Worm (Caenorhabditis elegans) whole organism, late embryonic: ENCODE measurements around the gene R11H6.5.

Experiments
- F13H6.1 ChIP-seq: sonication (generic microtip); optimal IDR thresholded peaks from 2 replicates; lab custom pipeline; 2016; ENCODE audit warnings: missing genetic modification characterization, missing compliant biosample characterization
- K02D7.2 ChIP-seq: sonication (generic microtip); optimal IDR thresholded peaks from 2 replicates; lab custom pipeline; 2017; ENCODE audit warnings: mild to moderate bottlenecking, missing genetic modification characterization, missing compliant biosample characterization
- T23F11.4 ChIP-seq: fragments of 200-800 bp; sonication (Bioruptor generic); optimal IDR thresholded peaks from 2 replicates; lab custom pipeline; 2018; ENCODE audit warnings: mild to moderate bottlenecking, missing genetic modification characterization, missing compliant biosample characterization
- Y22D7AL.16 ChIP-seq: sonication (generic microtip); optimal IDR thresholded peaks from 2 replicates; lab custom pipeline; 2016; ENCODE audit warnings: missing genetic modification characterization, missing compliant biosample characterization
- ahr-1 ChIP-seq: sonication (generic microtip); optimal IDR thresholded peaks from 2 replicates; lab custom pipeline; 2016; ENCODE audit warnings: missing genetic modification characterization, missing compliant biosample characterization
- ceh-18 ChIP-seq: sonication (generic microtip); optimal IDR thresholded peaks from 2 replicates; lab custom pipeline; 2016; ENCODE audit warnings: missing genetic modification characterization, missing compliant biosample characterization
- ceh-19 ChIP-seq: fragments of 200-800 bp; sonication (Bioruptor generic); optimal IDR thresholded peaks from 2 replicates; lab custom pipeline; 2018; ENCODE audit warnings: mild to moderate bottlenecking, missing genetic modification characterization, missing compliant biosample characterization
- ceh-24 ChIP-seq: sonication (generic microtip); optimal IDR thresholded peaks from 2 replicates; lab custom pipeline; 2016; ENCODE audit warnings: mild to moderate bottlenecking, missing genetic modification characterization, missing compliant biosample characterization
- ceh-30 ChIP-seq: fragments of 150-350 bp; optimal IDR thresholded peaks from 2 replicates; lab custom pipeline; 2014; ENCODE audit warnings: missing biosample characterization, missing genetic modification characterization
- ceh-34 ChIP-seq: sonication (generic microtip); optimal IDR thresholded peaks from 2 replicates; lab custom pipeline; 2016; ENCODE audit warnings: mild to moderate bottlenecking, missing genetic modification characterization, missing compliant biosample characterization
- ceh-45 ChIP-seq: fragments of 200-800 bp; sonication (Bioruptor generic); IDR thresholded peaks from 2 replicates; pipeline ENCODE4 v1.3.6; 2022; ENCODE audit warnings: missing genetic modification reagents, missing genetic modification characterization, missing compliant biosample characterization
- che-1 ChIP-seq: sonication (generic microtip); optimal IDR thresholded peaks from 2 replicates; lab custom pipeline; 2016; ENCODE audit warnings: mild to moderate bottlenecking, missing genetic modification characterization, missing compliant biosample characterization
- elt-2 ChIP-seq: sonication (generic microtip); optimal IDR thresholded peaks from 2 replicates; lab custom pipeline; 2016; ENCODE audit warnings: missing genetic modification reagents, missing genetic modification characterization, missing compliant biosample characterization
- eyg-1 ChIP-seq: sonication (generic microtip); optimal IDR thresholded peaks from 2 replicates; lab custom pipeline; 2016; ENCODE audit warnings: missing genotype, missing genetic modification characterization, missing compliant biosample characterization
- fax-1 ChIP-seq: sonication (generic microtip); optimal IDR thresholded peaks from 2 replicates; lab custom pipeline; 2016; ENCODE audit warnings: missing genotype, missing genetic modification characterization, missing compliant biosample characterization
- gmeb-2 ChIP-seq: sonication (generic microtip); optimal IDR thresholded peaks from 2 replicates; lab custom pipeline; 2016; ENCODE audit warnings: missing genetic modification characterization, inconsistent platforms, missing compliant biosample characterization
- hlh-13 ChIP-seq: fragments of 200-800 bp; sonication (Bioruptor generic); optimal IDR thresholded peaks from 2 replicates; lab custom pipeline; 2018; ENCODE audit warnings: mild to moderate bottlenecking, missing genetic modification characterization, missing compliant biosample characterization
- hlh-15 ChIP-seq: sonication (generic microtip); optimal IDR thresholded peaks from 2 replicates; lab custom pipeline; 2016; ENCODE audit warnings: missing genetic modification characterization, missing compliant biosample characterization
- hlh-6 ChIP-seq: sonication (generic microtip); optimal IDR thresholded peaks from 2 replicates; lab custom pipeline; 2016; ENCODE audit warnings: missing genotype, missing genetic modification characterization, missing compliant biosample characterization
- hlh-8 ChIP-seq: sonication (generic microtip); optimal IDR thresholded peaks from 2 replicates; lab custom pipeline; 2016; ENCODE audit warnings: missing genotype, missing genetic modification characterization, missing compliant biosample characterization
- lin-11 ChIP-seq: fragments of 200-800 bp; sonication (Bioruptor generic); optimal IDR thresholded peaks from 2 replicates; lab custom pipeline; 2018; ENCODE audit warnings: mild to moderate bottlenecking, missing genetic modification characterization, missing compliant biosample characterization
- madf-2 ChIP-seq: sonication (generic microtip); optimal IDR thresholded peaks from 2 replicates; lab custom pipeline; 2017; ENCODE audit warnings: missing genetic modification characterization, missing compliant biosample characterization
- nfya-1 ChIP-seq: sonication (generic microtip); optimal IDR thresholded peaks from 2 replicates; lab custom pipeline; 2017; ENCODE audit warnings: missing genetic modification characterization, mild to moderate bottlenecking, missing compliant biosample characterization, antibody characterized with exemption, moderate library complexity
- nhr-11 ChIP-seq: fragments of 150-350 bp; optimal IDR thresholded peaks from 2 replicates; lab custom pipeline; 2014; ENCODE audit warnings: missing biosample characterization, missing genetic modification characterization
- pag-3 ChIP-seq: sonication (generic microtip); optimal IDR thresholded peaks from 2 replicates; lab custom pipeline; 2016; ENCODE audit warnings: missing compliant biosample characterization, missing genetic modification characterization, borderline replicate concordance
- pax-1 ChIP-seq: fragments of 150-350 bp; optimal IDR thresholded peaks from 2 replicates; lab custom pipeline; 2014; ENCODE audit warnings: missing biosample characterization, missing genetic modification characterization
- pha-2 ChIP-seq: sonication (generic microtip); optimal IDR thresholded peaks from 2 replicates; lab custom pipeline; 2017; ENCODE audit warnings: mild to moderate bottlenecking, missing genetic modification characterization, missing compliant biosample characterization
- pha-4 ChIP-seq: fragments of 150-350 bp; optimal IDR thresholded peaks from 2 replicates; lab custom pipeline; 2018; ENCODE audit warnings: missing biosample characterization, missing genetic modification reagents, missing genetic modification characterization
- pqm-1 ChIP-seq: sonication (generic microtip); optimal IDR thresholded peaks from 2 replicates; lab custom pipeline; 2016; ENCODE audit warnings: missing genetic modification characterization, missing compliant biosample characterization
- pros-1 ChIP-seq: fragments of 150-350 bp; optimal IDR thresholded peaks from 2 replicates; lab custom pipeline; 2014; ENCODE audit warnings: missing biosample characterization, missing genetic modification reagents, missing genetic modification characterization
- ref-2 ChIP-seq: sonication (generic microtip); optimal IDR thresholded peaks from 2 replicates; lab custom pipeline; 2016; ENCODE audit warnings: missing genetic modification characterization, missing compliant biosample characterization
- rnt-1 ChIP-seq: sonication (generic microtip); optimal IDR thresholded peaks from 2 replicates; lab custom pipeline; 2016; ENCODE audit warnings: missing genetic modification characterization, missing compliant biosample characterization
- tbx-7 ChIP-seq: sonication (generic microtip); optimal IDR thresholded peaks from 2 replicates; lab custom pipeline; 2016; ENCODE audit warnings: missing genotype, missing genetic modification characterization, missing compliant biosample characterization
- unc-42 ChIP-seq: sonication (generic microtip); optimal IDR thresholded peaks from 2 replicates; lab custom pipeline; 2016; ENCODE audit warnings: missing genotype, missing genetic modification characterization, missing compliant biosample characterization
- unc-55 ChIP-seq: sonication (generic microtip); optimal IDR thresholded peaks from 2 replicates; lab custom pipeline; 2017; ENCODE audit warnings: missing biosample characterization, missing genetic modification reagents, missing genetic modification characterization
- zip-5 ChIP-seq: sonication (generic microtip); optimal IDR thresholded peaks from 2 replicates; lab custom pipeline; 2016; ENCODE audit warnings: missing genetic modification characterization, missing compliant biosample characterization
- ztf-16 ChIP-seq: sonication (generic microtip); optimal IDR thresholded peaks from 2 replicates; lab custom pipeline; 2017; ENCODE audit warnings: missing genetic modification characterization, missing compliant biosample characterization

R11H6.5 gene

ce11 chrV:14631588-14631987 is 19.6 kb upstream of the R11H6.5 start, which contains the start of gene F43D2.3:
F43D2.3 (plus strand) TSS chrV:14631888.
- TF ChIP-seq ceh-45 (GFP tag; lab: Robert Waterston, UW) (no peak), nfya-1 (no peak), zip-5 (tag; lab: Kevin White, UChicago) (no peak), T23F11.4 (GFP tag; lab: Kevin White, UChicago) (no peak), che-1 (no peak), ahr-1 (no peak), pqm-1 (tag; lab: Kevin White, UChicago) (no peak), hlh-8 (tag; lab: Kevin White, UChicago) (no peak), eyg-1 (no peak), hlh-6 (tag; lab: Kevin White, UChicago) (no peak), Y22D7AL.16 (tag; lab: Kevin White, UChicago) (no peak), nhr-11 (no peak), lin-11 (tag; lab: Kevin White, UChicago) (no peak), hlh-15 (tag; lab: Kevin White, UChicago) (no peak), ceh-34 (tag; lab: Kevin White, UChicago) (no peak), ceh-19 (GFP tag; lab: Kevin White, UChicago) (no peak)

- TF ChIP-seq nhr-11 = no peak
- no peak for TF ChIP-seq ceh-24 (tag; lab: Kevin White, UChicago)
- TF ChIP-seq rnt-1 (tag; lab: Kevin White, UChicago) = peak; percentile 34
- TF ChIP-seq pqm-1 (tag; lab: Kevin White, UChicago) = no peak
- no peak for TF ChIP-seq elt-2 (tag; lab: Kevin White, UChicago)
- no peak for TF ChIP-seq hlh-13 (GFP tag; lab: Kevin White, UChicago)
- TF ChIP-seq F13H6.1 = no peak
- peak; percentile 85 for TF ChIP-seq unc-55 (GFP tag; lab: Kevin White, UChicago)
- no peak for TF ChIP-seq ztf-16 (tag; lab: Kevin White, UChicago)
- no peak for TF ChIP-seq ceh-45 (GFP tag; lab: Robert Waterston, UW)
- peak; percentile 16 for TF ChIP-seq ceh-18
Measured at ce11 chrV:14625662-14626061, 13.6 kb upstream of the R11H6.5 start.

- TF ChIP-seq pha-4 (tag; lab: Kevin White, UChicago) (no peak), pax-1 (tag; lab: Kevin White, UChicago) (no peak), hlh-8 (tag; lab: Kevin White, UChicago) (no peak), nfya-1 (no peak), K02D7.2 (no peak), pha-2 (tag; lab: Kevin White, UChicago) (no peak), ceh-24 (tag; lab: Kevin White, UChicago) (no peak), unc-42 (tag; lab: Kevin White, UChicago) (no peak), ceh-19 (GFP tag; lab: Kevin White, UChicago) (no peak), nhr-11 (no peak), ref-2 (tag; lab: Kevin White, UChicago) (no peak), fax-1 (tag; lab: Kevin White, UChicago) (no peak), ceh-30 (tag; lab: Kevin White, UChicago) (no peak), pag-3 (tag; lab: Kevin White, UChicago) (no peak), gmeb-2 (tag; lab: Kevin White, UChicago) (no peak), pros-1 (tag; lab: Kevin White, UChicago) (no peak), ceh-34 (tag; lab: Kevin White, UChicago) (no peak)
Measured at ce11 chrV:14620835-14621234, 8.8 kb upstream of the R11H6.5 start, which contains the start of gene hot-1. hot-1 (plus strand) TSS chrV:14621135.

ce11 chrV:14620311-14620710 is 8.3 kb upstream of the R11H6.5 start:
- TF ChIP-seq elt-2 (tag; lab: Kevin White, UChicago) (no peak), tbx-7 (no peak), unc-42 (tag; lab: Kevin White, UChicago) (peak; percentile 74), pha-4 (tag; lab: Kevin White, UChicago) (no peak), pros-1 (tag; lab: Kevin White, UChicago) (no peak), madf-2 (tag; lab: Kevin White, UChicago) (no peak), lin-11 (tag; lab: Kevin White, UChicago) (no peak)
